Fruit fly (Drosophila melanogaster): ENCODE measurements around the gene Ran.

DNA sequence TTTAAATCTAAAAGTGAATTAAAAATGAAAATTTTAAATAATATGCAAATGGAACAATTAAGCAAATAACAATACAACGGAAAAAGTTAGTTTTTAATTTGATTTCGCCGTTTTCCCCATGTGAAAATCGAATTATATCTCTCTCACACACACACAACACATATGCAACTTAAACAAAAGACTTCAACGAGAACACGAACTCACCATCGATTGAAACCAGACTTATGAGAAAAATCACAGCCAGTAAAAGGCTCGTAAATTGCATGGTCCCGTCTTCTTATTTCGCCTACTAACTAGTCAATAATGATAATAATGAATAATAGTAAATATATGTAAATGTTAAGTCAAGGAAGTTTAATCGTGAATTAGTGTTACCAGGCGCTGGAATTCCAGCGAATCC lies 4.9 kb upstream of the Ran start:
- peak; percentile 94 for TF ChIP-seq CG11247 (GFP tag; IDR thresholded peaks at IDR 0.05)
- TF ChIP-seq dmrt11E (tag; optimal IDR thresholded peaks at IDR 0.05): no peak
- no peak for TF ChIP-seq Fer3 (tag; optimal IDR thresholded peaks at IDR 0.05)
- no peak for TF ChIP-seq pzg (GFP tag; optimal IDR thresholded peaks at IDR 0.05)
- TF ChIP-seq unpg (GFP tag; optimal IDR thresholded peaks at IDR 0.05): no peak

Data from whole organism, embryonic.